Worm (Caenorhabditis elegans): ENCODE data around the gene nmur-3.

nmur-3 gene

ce11 chrX:4488807-4489336, 22.6 kb downstream of the nmur-3 start, which contains the start of gene ncr-1:
Gene ncr-1, minus strand, starts transcription at chrX:4488857.
- TF ChIP-seq pax-1 (tag; optimal IDR thresholded peaks at IDR 0.05), result no peak
- no peak for TF ChIP-seq pha-4 (tag; optimal IDR thresholded peaks at IDR 0.05)
- TF ChIP-seq sox-4 (tag; optimal IDR thresholded peaks at IDR 0.05), result no peak
- no peak for TF ChIP-seq dmd-4 (tag; optimal IDR thresholded peaks at IDR 0.05; ENCODE audit: borderline replicate concordance)
- TF ChIP-seq sdc-2 (tag; optimal IDR thresholded peaks at IDR 0.05), result no peak
- TF ChIP-seq C08G9.2 (tag; optimal IDR thresholded peaks at IDR 0.05), result no peak
- no peak for TF ChIP-seq pqm-1 (tag; optimal IDR thresholded peaks at IDR 0.05)
- TF ChIP-seq hlh-30 (tag; optimal IDR thresholded peaks at IDR 0.05; ENCODE audit: insufficient read depth), result no peak
- no peak for TF ChIP-seq lin-11 (tag; optimal IDR thresholded peaks at IDR 0.05)
- TF ChIP-seq lim-6 (tag; optimal IDR thresholded peaks at IDR 0.05), result no peak
- TF ChIP-seq zip-5 (tag; optimal IDR thresholded peaks at IDR 0.05), result no peak
- TF ChIP-seq C38D4.7 (GFP tag; optimal IDR thresholded peaks at IDR 0.05), result no peak
- TF ChIP-seq fax-1 (tag; optimal IDR thresholded peaks at IDR 0.05), result no peak
- no peak for TF ChIP-seq pag-3 (tag; optimal IDR thresholded peaks at IDR 0.05; ENCODE audit: borderline replicate concordance)
- no peak for TF ChIP-seq rnt-1 (tag; optimal IDR thresholded peaks at IDR 0.05)
- TF ChIP-seq fkh-6 (tag; optimal IDR thresholded peaks at IDR 0.05), result no peak

ce11 chrX:4490400-4490799, 24.1 kb downstream of the nmur-3 start:
- TF ChIP-seq eyg-1 (tag; optimal IDR thresholded peaks at IDR 0.05), result no peak
- TF ChIP-seq ama-1 (optimal IDR thresholded peaks at IDR 0.05), result no peak
- no peak for TF ChIP-seq ceh-6 (GFP tag; optimal IDR thresholded peaks at IDR 0.05)
- TF ChIP-seq fkh-6 (tag; optimal IDR thresholded peaks at IDR 0.05), result no peak
- TF ChIP-seq nhr-11 (tag; optimal IDR thresholded peaks at IDR 0.05), result no peak
- no peak for TF ChIP-seq unc-55 (GFP tag; optimal IDR thresholded peaks at IDR 0.05)
- no peak for TF ChIP-seq ceh-30 (tag; optimal IDR thresholded peaks at IDR 0.05)
- TF ChIP-seq lim-6 (tag; optimal IDR thresholded peaks at IDR 0.05), result no peak
- no peak for TF ChIP-seq pha-2 (tag; optimal IDR thresholded peaks at IDR 0.05)
- no peak for TF ChIP-seq elt-4 (tag; optimal IDR thresholded peaks at IDR 0.05)

ce11 chrX:4492199-4492598, 25.9 kb downstream of the nmur-3 start, which contains the start of gene F46H6.5:
Gene F46H6.5, minus strand, starts transcription at chrX:4492208.
- TF ChIP-seq unc-42 (tag; optimal IDR thresholded peaks at IDR 0.05), result no peak
- no peak for TF ChIP-seq ceh-31 (tag; optimal IDR thresholded peaks at IDR 0.05)
- no peak for TF ChIP-seq pha-2 (tag; optimal IDR thresholded peaks at IDR 0.05)
- no peak for TF ChIP-seq lim-6 (tag; optimal IDR thresholded peaks at IDR 0.05)
- TF ChIP-seq ceh-48 (tag; optimal IDR thresholded peaks at IDR 0.05), result no peak
- no peak for TF ChIP-seq ceh-6 (GFP tag; optimal IDR thresholded peaks at IDR 0.05)
- no peak for TF ChIP-seq hlh-30 (tag; optimal IDR thresholded peaks at IDR 0.05; ENCODE audit: insufficient read depth)
- TF ChIP-seq ceh-34 (tag; optimal IDR thresholded peaks at IDR 0.05), result no peak
- TF ChIP-seq ceh-14 (tag; optimal IDR thresholded peaks at IDR 0.05), result no peak
- no peak for TF ChIP-seq ahr-1 (tag; optimal IDR thresholded peaks at IDR 0.05)
- no peak for TF ChIP-seq ceh-30 (tag; optimal IDR thresholded peaks at IDR 0.05)
- TF ChIP-seq pqm-1 (tag; optimal IDR thresholded peaks at IDR 0.05), result no peak
- TF ChIP-seq pax-1 (tag; optimal IDR thresholded peaks at IDR 0.05), result no peak
- TF ChIP-seq ceh-24 (tag; optimal IDR thresholded peaks at IDR 0.05), result no peak

- TF ChIP-seq K02D7.2 (tag; optimal IDR thresholded peaks at IDR 0.05), result no peak
- peak; percentile 60 for TF ChIP-seq unc-42 (tag; optimal IDR thresholded peaks at IDR 0.05)
Observed at ce11 chrX:4493439-4494006, 27.2 kb downstream of the nmur-3 start.

- no peak for TF ChIP-seq ceh-34 (tag; optimal IDR thresholded peaks at IDR 0.05)
- no peak for TF ChIP-seq pag-3 (tag; optimal IDR thresholded peaks at IDR 0.05; ENCODE audit: borderline replicate concordance)
- no peak for TF ChIP-seq ceh-30 (tag; optimal IDR thresholded peaks at IDR 0.05)
- no peak for TF ChIP-seq fkh-6 (tag; optimal IDR thresholded peaks at IDR 0.05)
- no peak for TF ChIP-seq rnt-1 (tag; optimal IDR thresholded peaks at IDR 0.05)
- TF ChIP-seq fax-1 (tag; optimal IDR thresholded peaks at IDR 0.05), result no peak
- TF ChIP-seq ceh-9 (tag; optimal IDR thresholded peaks at IDR 0.05), result no peak
- no peak for TF ChIP-seq C08G9.2 (tag; optimal IDR thresholded peaks at IDR 0.05)
- no peak for TF ChIP-seq hlh-13 (GFP tag; optimal IDR thresholded peaks at IDR 0.05)
- TF ChIP-seq tbx-2 (tag; optimal IDR thresholded peaks at IDR 0.05), result no peak
- TF ChIP-seq ceh-31 (tag; optimal IDR thresholded peaks at IDR 0.05), result no peak
- TF ChIP-seq ceh-6 (GFP tag; optimal IDR thresholded peaks at IDR 0.05), result no peak
- TF ChIP-seq elt-4 (tag; optimal IDR thresholded peaks at IDR 0.05), result no peak
- no peak for TF ChIP-seq ceh-45 (GFP tag; IDR thresholded peaks at IDR 0.05)
- TF ChIP-seq unc-42 (tag; optimal IDR thresholded peaks at IDR 0.05), result no peak
Observed at ce11 chrX:4495814-4496567, 29.7 kb downstream of the nmur-3 start.
